Fruit fly (Drosophila melanogaster): ENCODE measurements around the gene ATPsynbetaL.

The ATPsynbetaL gene

DNA sequence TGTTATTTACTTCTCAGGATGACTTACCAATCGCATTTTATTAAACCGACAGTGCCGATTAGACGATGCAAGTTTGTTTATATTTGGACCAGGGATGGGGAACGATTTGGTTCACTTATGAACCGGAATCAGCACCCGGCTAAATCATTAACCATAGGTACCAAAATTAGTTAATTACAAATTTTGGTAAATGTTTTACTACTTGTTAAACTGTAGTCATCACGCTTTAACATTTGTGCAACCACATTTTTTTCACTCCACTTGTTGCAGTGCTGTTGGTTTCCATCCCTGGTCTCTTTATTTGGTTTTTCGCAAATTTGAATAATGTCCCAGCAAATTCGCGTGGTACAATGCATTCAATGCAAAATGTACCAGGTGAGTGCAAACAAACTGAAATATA, 7.9 kb downstream of the ATPsynbetaL start, which contains the start of the genes IntS9 and CG43295 (continued):
- TF ChIP-seq luna (GFP tag; optimal IDR thresholded peaks at IDR 0.05) (no peak), CG13775 (GFP tag; optimal IDR thresholded peaks at IDR 0.05) (peak; percentile 84), Trl (optimal IDR thresholded peaks at IDR 0.05) (no peak), Trl (GFP tag; optimal IDR thresholded peaks at IDR 0.05) (peak; percentile 87), Dll (GFP tag; IDR thresholded peaks at IDR 0.05; ENCODE audit: partially characterized antibody) (0 out of 4 replicates have a peak, but pooled peaks have one; percentile 25), CG12769 (tag; optimal IDR thresholded peaks at IDR 0.05) (no peak), CG12299 (tag; optimal IDR thresholded peaks at IDR 0.05) (peak; percentile 39), fd96Cb (tag; optimal IDR thresholded peaks at IDR 0.05) (peak; percentile 75), vnd (GFP tag; IDR thresholded peaks at IDR 0.05; ENCODE audit: partially characterized antibody) (no peak), H15 (GFP tag; IDR thresholded peaks at IDR 0.05) (peak; percentile 78), Hr51 (GFP tag; optimal IDR thresholded peaks at IDR 0.05) (peak in 1 of 2 experiments; percentile 75), nau (GFP tag; optimal IDR thresholded peaks at IDR 0.05) (no peak), grau (tag; optimal IDR thresholded peaks at IDR 0.05) (no peak), HLH54F (GFP tag; optimal IDR thresholded peaks at IDR 0.05) (peak; percentile 89), grn (GFP tag; optimal IDR thresholded peaks at IDR 0.05) (no peak), sc (optimal IDR thresholded peaks at IDR 0.05) (no peak), sc (GFP tag; optimal IDR thresholded peaks at IDR 0.05) (peak; percentile 55), Eip74EF (GFP tag; optimal IDR thresholded peaks at IDR 0.05) (no peak), Deaf1 (tag; optimal IDR thresholded peaks at IDR 0.05) (no peak), CG7928 (GFP tag; optimal IDR thresholded peaks at IDR 0.05) (peak; percentile 96), h (optimal IDR thresholded peaks at IDR 0.05) (no peak), PHDP (tag; optimal IDR thresholded peaks at IDR 0.05) (no peak), Side (GFP tag; optimal IDR thresholded peaks at IDR 0.05) (peak; percentile 87), CG12391 (tag; optimal IDR thresholded peaks at IDR 0.05) (peak; percentile 87), kah (GFP tag; optimal IDR thresholded peaks at IDR 0.05) (peak; percentile 34), CTCF (GFP tag; optimal IDR thresholded peaks at IDR 0.05) (no peak), tio (GFP tag; optimal IDR thresholded peaks at IDR 0.05) (peak; percentile 77), CG14441 (GFP tag; IDR thresholded peaks at IDR 0.05) (peak; percentile 89), Fer3 (tag; optimal IDR thresholded peaks at IDR 0.05) (peak; percentile 74), pzg (GFP tag; optimal IDR thresholded peaks at IDR 0.05) (peak; percentile 49), ase (GFP tag; IDR thresholded peaks at IDR 0.05) (peak; percentile 79), ssp (GFP tag; IDR thresholded peaks at IDR 0.05) (peak; percentile 55), br (optimal IDR thresholded peaks at IDR 0.05) (no peak), danr (GFP tag; IDR thresholded peaks at IDR 0.05) (peak; percentile 44), gem (tag; optimal IDR thresholded peaks at IDR 0.05) (no peak), Hmr (GFP tag; optimal IDR thresholded peaks at IDR 0.05) (no peak), CG16815 (GFP tag; optimal IDR thresholded peaks at IDR 0.05) (peak; percentile 65), Hr39 (optimal IDR thresholded peaks at IDR 0.05) (no peak), org-1 (GFP tag; optimal IDR thresholded peaks at IDR 0.05) (peak; percentile 75), CG2875 (GFP tag; optimal IDR thresholded peaks at IDR 0.05) (peak; percentile 73), Doc2 (GFP tag; IDR thresholded peaks at IDR 0.05) (no peak), CG12155 (GFP tag; optimal IDR thresholded peaks at IDR 0.05) (peak; percentile 81), lov (optimal IDR thresholded peaks at IDR 0.05) (no peak), lov (GFP tag; IDR thresholded peaks at IDR 0.05) (peak; percentile 74; the same call in 1 of the 3 replicates), aop (GFP tag; IDR thresholded peaks at IDR 0.05) (no peak), ranshi (GFP tag; IDR thresholded peaks at IDR 0.05) (peak; percentile 85), ap (GFP tag; IDR thresholded peaks at IDR 0.05) (peak; percentile 79), Nf-YB (GFP tag; optimal IDR thresholded peaks at IDR 0.05) (no peak), Oaz (GFP tag; IDR thresholded peaks at IDR 0.05) (peak; percentile 74), CG4328 (GFP tag; optimal IDR thresholded peaks at IDR 0.05) (no peak), D19A (tag; optimal IDR thresholded peaks at IDR 0.05) (no peak), jing (GFP tag; optimal IDR thresholded peaks at IDR 0.05) (no peak), CG10565 (GFP tag; optimal IDR thresholded peaks at IDR 0.05) (peak; percentile 31)

Measured in whole organism, embryonic.